Worm (Caenorhabditis elegans) whole organism, L4/young adult: ENCODE results near the gene hmg-1.2.

ENCODE experiments used
- W03F9.2 ChIP-seq: fragments of 150-350 bp; optimal IDR thresholded peaks from 2 replicates; lab custom pipeline; 2014; ENCODE audit warnings: missing biosample characterization, missing genetic modification characterization
- dao-5 ChIP-seq: sonication (generic microtip); optimal IDR thresholded peaks from 2 replicates; lab custom pipeline; 2016; ENCODE audit warnings: missing genotype, missing genetic modification characterization, moderate library complexity, missing compliant biosample characterization
- him-1 ChIP-seq: sonication (generic microtip); optimal IDR thresholded peaks from 2 replicates; lab custom pipeline; 2016; ENCODE audit warnings: missing genotype, missing genetic modification reagents, missing genetic modification characterization, missing compliant biosample characterization

DNA sequence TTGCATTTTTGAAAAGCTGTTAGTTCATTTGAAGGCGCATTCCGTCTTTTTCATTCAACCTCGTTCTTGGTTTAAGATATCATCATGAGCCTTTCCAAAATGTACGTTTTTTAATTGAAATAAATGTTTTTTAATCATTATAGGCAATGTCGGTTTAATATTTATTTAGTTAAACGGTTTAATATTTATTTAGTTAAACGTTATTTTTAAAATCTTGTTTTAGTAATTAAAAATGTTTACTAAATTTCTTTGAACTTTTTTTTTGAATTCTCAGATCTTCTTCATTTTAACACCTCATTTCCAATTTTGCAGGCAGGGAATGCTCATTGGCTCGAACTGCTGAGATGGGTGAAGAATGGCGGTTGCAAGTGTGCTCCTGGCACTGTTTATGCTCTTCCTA is 28.9 kb downstream of the hmg-1.2 start, which contains the start of gene gar-2:
- TF ChIP-seq him-1 (tag; lab: Kevin White, UChicago): no peak
- no peak for TF ChIP-seq dao-5 (tag; lab: Kevin White, UChicago)
- TF ChIP-seq W03F9.2 (tag; lab: Kevin White, UChicago): no peak
